Worm (Caenorhabditis elegans) whole organism, L2 larva: ENCODE data around the gene str-129.

Experiments
- C34F6.9 ChIP-seq: fragments of 150-350 bp; optimal IDR thresholded peaks from 2 replicates; lab custom pipeline; 2014; ENCODE audit warnings: missing biosample characterization, missing genetic modification characterization
- F13H6.1 ChIP-seq: sonication (generic microtip); optimal IDR thresholded peaks from 2 replicates; lab custom pipeline; 2016; ENCODE audit warnings: missing genetic modification characterization, missing compliant biosample characterization
- Y55F3AM.14 ChIP-seq: fragments of 200-800 bp; sonication (Bioruptor generic); optimal IDR thresholded peaks from 2 replicates; lab custom pipeline; 2018; ENCODE audit warnings: mild to moderate bottlenecking, missing genetic modification characterization, missing compliant biosample characterization
- ZK546.5 ChIP-seq: sonication (generic microtip); optimal IDR thresholded peaks from 2 replicates; lab custom pipeline; 2017; ENCODE audit warnings: missing biosample characterization, missing genetic modification characterization
- alr-1 ChIP-seq: fragments of 150-350 bp; optimal IDR thresholded peaks from 2 replicates; lab custom pipeline; 2014; ENCODE audit warnings: missing biosample characterization, missing genetic modification characterization
- aly-2 ChIP-seq: fragments of 150-350 bp; optimal IDR thresholded peaks from 2 replicates; lab custom pipeline; 2014; ENCODE audit warnings: missing biosample characterization, missing genetic modification characterization
- ama-1 ChIP-seq: fragments of 150-350 bp; optimal IDR thresholded peaks from 2 replicates; lab custom pipeline; 2018; ENCODE audit warnings: inconsistent platforms
- blmp-1 ChIP-seq: sonication (generic microtip); optimal IDR thresholded peaks from 2 replicates; lab custom pipeline; 2017; ENCODE audit warnings: missing genetic modification characterization, mild to moderate bottlenecking, missing compliant biosample characterization, antibody characterized with exemption, moderate library complexity; ENCODE audit not compliant: insufficient read depth
- ceh-82 ChIP-seq: fragments of 150-350 bp; optimal IDR thresholded peaks from 2 replicates; lab custom pipeline; 2014; ENCODE audit warnings: missing biosample characterization, missing genetic modification characterization
- crh-2 ChIP-seq: sonication (generic microtip); optimal IDR thresholded peaks from 2 replicates; lab custom pipeline; 2017; ENCODE audit warnings: missing biosample characterization, missing genetic modification characterization
- dmd-4 ChIP-seq: sonication (generic microtip); optimal IDR thresholded peaks from 2 replicates; lab custom pipeline; 2017; ENCODE audit warnings: missing biosample characterization, missing genetic modification characterization
- egl-27 ChIP-seq: sonication (generic microtip); optimal IDR thresholded peaks from 3 replicates; lab custom pipeline; 2017; ENCODE audit warnings: missing biosample characterization, missing genetic modification reagents, missing genetic modification characterization
- elt-1 ChIP-seq: fragments of 150-350 bp; optimal IDR thresholded peaks from 2 replicates; lab custom pipeline; 2014; ENCODE audit warnings: missing biosample characterization, missing genetic modification characterization
- elt-3 ChIP-seq: sonication (generic microtip); optimal IDR thresholded peaks from 2 replicates; lab custom pipeline; 2017; ENCODE audit warnings: missing biosample characterization, missing genetic modification characterization
- fos-1 ChIP-seq: fragments of 150-350 bp; optimal IDR thresholded peaks from 2 replicates; lab custom pipeline; 2014; ENCODE audit warnings: missing biosample characterization, missing genetic modification characterization
- gmeb-1 ChIP-seq: fragments of 150-350 bp; optimal IDR thresholded peaks from 2 replicates; lab custom pipeline; 2014; ENCODE audit warnings: missing biosample characterization, missing genetic modification characterization
- lin-11 ChIP-seq: fragments of 150-350 bp; sonication (generic microtip); optimal IDR thresholded peaks from 2 replicates; lab custom pipeline; 2014; ENCODE audit warnings: missing biosample characterization, missing genetic modification characterization, inconsistent platforms, mixed read lengths
- lin-39 ChIP-seq: fragments of 150-350 bp; optimal IDR thresholded peaks from 2 replicates; lab custom pipeline; 2014; ENCODE audit warnings: missing biosample characterization, missing genetic modification reagents, missing genetic modification characterization
- lsy-2 ChIP-seq, 2 experiments: fragments of 150-350 bp in 1 of 2; sonication (generic microtip) in 1 of 2; optimal IDR thresholded peaks; 2 replicates each; lab custom pipeline; 2014 to 2017; ENCODE audit warnings: missing biosample characterization in 2 of 2, missing genetic modification characterization in 2 of 2
- mbf-1 ChIP-seq: sonication (generic microtip); optimal IDR thresholded peaks from 2 replicates; lab custom pipeline; 2017; ENCODE audit warnings: missing biosample characterization, missing genetic modification characterization
- mdl-1 ChIP-seq, 2 experiments: fragments of 150-350 bp in 1 of 2; sonication (generic microtip) in 1 of 2; optimal IDR thresholded peaks; 2 replicates each; lab custom pipeline; 2017; ENCODE audit warnings: missing biosample characterization in 2 of 2, missing genetic modification characterization in 2 of 2
- nhr-10 ChIP-seq: sonication (generic microtip); optimal IDR thresholded peaks from 2 replicates; lab custom pipeline; 2017; ENCODE audit warnings: missing biosample characterization, missing genetic modification characterization
- nhr-12 ChIP-seq: fragments of 150-350 bp; optimal IDR thresholded peaks from 2 replicates; lab custom pipeline; 2014; ENCODE audit warnings: missing biosample characterization, missing genetic modification characterization
- nhr-129 ChIP-seq: fragments of 150-350 bp; optimal IDR thresholded peaks from 2 replicates; lab custom pipeline; 2014; ENCODE audit warnings: missing biosample characterization, missing genetic modification characterization
- nhr-23 ChIP-seq: fragments of 150-350 bp; optimal IDR thresholded peaks from 2 replicates; lab custom pipeline; 2014; ENCODE audit warnings: missing biosample characterization, missing genetic modification reagents, missing genetic modification characterization
- nhr-237 ChIP-seq: fragments of 150-350 bp; optimal IDR thresholded peaks from 2 replicates; lab custom pipeline; 2014; ENCODE audit warnings: missing biosample characterization, missing genetic modification characterization
- nhr-25 ChIP-seq: fragments of 150-350 bp; sonication (generic microtip); optimal IDR thresholded peaks from 3 replicates; lab custom pipeline; 2014; ENCODE audit warnings: missing biosample characterization, missing genetic modification characterization
- nhr-6 ChIP-seq: fragments of 150-350 bp; optimal IDR thresholded peaks from 2 replicates; lab custom pipeline; 2014; ENCODE audit warnings: missing biosample characterization, missing genetic modification characterization
- nhr-77 ChIP-seq: fragments of 150-350 bp; optimal IDR thresholded peaks from 2 replicates; lab custom pipeline; 2014; ENCODE audit warnings: missing biosample characterization, missing genetic modification characterization
- peb-1 ChIP-seq: fragments of 150-350 bp; optimal IDR thresholded peaks from 2 replicates; lab custom pipeline; 2014; ENCODE audit warnings: missing biosample characterization, missing genetic modification characterization
- skn-1 ChIP-seq: sonication (generic microtip); optimal IDR thresholded peaks from 2 replicates; lab custom pipeline; 2017; ENCODE audit warnings: missing biosample characterization, missing genetic modification characterization
- sma-3 ChIP-seq: sonication (generic microtip); optimal IDR thresholded peaks from 2 replicates; lab custom pipeline; 2016; ENCODE audit warnings: missing genetic modification reagents, missing genetic modification characterization, missing compliant biosample characterization
- sma-9 ChIP-seq, 2 experiments: fragments of 150-350 bp in 1 of 2; sonication (generic microtip) in 1 of 2; optimal IDR thresholded peaks; 2 replicates each; lab custom pipeline; 2014 to 2016; ENCODE audit warnings: missing genetic modification characterization in 2 of 2, mild to moderate bottlenecking in 1 of 2, missing biosample characterization in 1 of 2, missing compliant biosample characterization in 1 of 2, missing genetic modification reagents in 1 of 2, moderate library complexity in 1 of 2
- unc-55 ChIP-seq: fragments of 150-350 bp; sonication (generic microtip); optimal IDR thresholded peaks from 3 replicates; lab custom pipeline; 2014; ENCODE audit warnings: missing biosample characterization, missing genetic modification reagents, missing genetic modification characterization
- ztf-1 ChIP-seq: fragments of 200-800 bp; sonication (Bioruptor generic); conservative IDR thresholded peaks from 2 replicates; pipeline ENCODE4 v1.3.6; 2022; ENCODE audit warnings: missing genetic modification characterization, missing compliant biosample characterization
- ztf-11 ChIP-seq: sonication (generic microtip); optimal IDR thresholded peaks from 2 replicates; lab custom pipeline; 2017; ENCODE audit warnings: missing biosample characterization, missing genetic modification characterization

str-129 gene

ce11 chrV:8130149-8130661 lies 37.9 kb upstream of the str-129 start, which contains the start of gene snap-1 (continued):
- TF ChIP-seq mdl-1 (tag; optimal IDR thresholded peaks at IDR 0.05; lab: Kevin White, UChicago) (peak in 1 of 2 experiments; percentile 61), peb-1 (tag; lab: Kevin White, UChicago) (no peak), nhr-129 (peak; percentile 70), ZK546.5 (tag; lab: Kevin White, UChicago) (no peak), nhr-25 (tag; lab: Kevin White, UChicago) (peak; percentile 2), nhr-12 (no peak)

ce11 chrV:8129719-8130118 lies 37.4 kb upstream of the str-129 start:
- TF ChIP-seq ceh-82 (tag; lab: Kevin White, UChicago) (no peak), skn-1 (tag; lab: Kevin White, UChicago) (no peak), lin-11 (tag; lab: Kevin White, UChicago) (no peak), gmeb-1 (no peak), blmp-1 (tag; lab: Kevin White, UChicago) (no peak), nhr-23 (tag; lab: Kevin White, UChicago) (no peak), aly-2 (tag; lab: Kevin White, UChicago) (no peak), nhr-129 (no peak), nhr-77 (tag; lab: Kevin White, UChicago) (no peak), nhr-237 (tag; lab: Kevin White, UChicago) (no peak), sma-3 (GFP tag; lab: Kevin White, UChicago) (no peak), nhr-6 (tag; lab: Kevin White, UChicago) (no peak), elt-3 (tag; lab: Kevin White, UChicago) (no peak), alr-1 (tag; lab: Kevin White, UChicago) (no peak)

- TF ChIP-seq ceh-82 (tag; lab: Kevin White, UChicago) (no peak), F13H6.1 (tag; lab: Kevin White, UChicago) (no peak), mbf-1 (tag; lab: Kevin White, UChicago) (no peak), crh-2 (no peak), nhr-23 (tag; lab: Kevin White, UChicago) (no peak), ama-1 (no peak), dmd-4 (tag; lab: Kevin White, UChicago) (no peak), Y55F3AM.14 (GFP tag; lab: Kevin White, UChicago) (no peak), nhr-237 (tag; lab: Kevin White, UChicago) (no peak), lsy-2 (tag; optimal IDR thresholded peaks at IDR 0.05; lab: Kevin White, UChicago) (no peak), C34F6.9 (no peak), egl-27 (no peak), sma-9 (GFP tag; optimal IDR thresholded peaks at IDR 0.05; lab: Kevin White, UChicago) (no peak), sma-9 (tag; optimal IDR thresholded peaks at IDR 0.05; lab: Kevin White, UChicago) (no peak), nhr-77 (tag; lab: Kevin White, UChicago) (no peak), nhr-6 (tag; lab: Kevin White, UChicago) (no peak), ztf-1 (GFP tag; lab: Robert Waterston, UW) (no peak), ztf-11 (no peak), unc-55 (no peak), elt-1 (tag; lab: Kevin White, UChicago) (no peak)
Observed at ce11 chrV:8129252-8129651, 37.0 kb upstream of the str-129 start, which contains the start of gene spr-1. Gene spr-1 (minus strand): TSS chrV:8129352.

DNA sequence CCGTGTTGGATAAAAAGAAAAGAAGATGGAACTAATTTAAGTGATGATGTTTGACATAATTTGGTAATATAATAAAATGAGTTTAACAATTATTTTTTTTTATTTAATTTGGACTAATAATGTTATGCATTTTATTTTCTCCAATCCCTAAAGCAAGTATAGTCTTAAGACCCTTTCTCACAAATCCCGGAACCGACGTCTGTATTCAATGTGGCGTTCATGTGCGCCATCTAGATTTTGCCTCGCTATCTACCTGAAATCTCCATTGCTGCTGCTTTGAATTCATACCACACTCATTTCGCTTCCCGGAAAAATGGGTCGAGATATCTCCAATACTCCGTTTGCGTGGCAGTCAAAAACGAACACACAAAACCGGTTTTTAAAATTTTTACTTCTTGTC lies 31.1 kb upstream of the str-129 start, which contains the start of gene D1014.5:
Gene D1014.5 (plus strand): TSS at position 301 of the 400 bp plus-strand sequence.
- TF ChIP-seq fos-1 (no peak), skn-1 (tag; lab: Kevin White, UChicago) (no peak), nhr-129 (no peak), mdl-1 (tag; optimal IDR thresholded peaks at IDR 0.05; lab: Kevin White, UChicago) (no peak), nhr-10 (no peak), ztf-1 (GFP tag; lab: Robert Waterston, UW) (no peak), elt-1 (tag; lab: Kevin White, UChicago) (no peak), lin-39 (tag; lab: Kevin White, UChicago) (no peak), F13H6.1 (tag; lab: Kevin White, UChicago) (no peak), blmp-1 (tag; lab: Kevin White, UChicago) (no peak), lsy-2 (tag; optimal IDR thresholded peaks at IDR 0.05; lab: Kevin White, UChicago) (no peak), nhr-12 (no peak), nhr-23 (tag; lab: Kevin White, UChicago) (no peak), unc-55 (no peak)
- TF ChIP-seq, all 48 proteins: peak for 0
